Fruit fly (Drosophila melanogaster): ENCODE results near the gene RpS19a.

RpS19a gene

DNA sequence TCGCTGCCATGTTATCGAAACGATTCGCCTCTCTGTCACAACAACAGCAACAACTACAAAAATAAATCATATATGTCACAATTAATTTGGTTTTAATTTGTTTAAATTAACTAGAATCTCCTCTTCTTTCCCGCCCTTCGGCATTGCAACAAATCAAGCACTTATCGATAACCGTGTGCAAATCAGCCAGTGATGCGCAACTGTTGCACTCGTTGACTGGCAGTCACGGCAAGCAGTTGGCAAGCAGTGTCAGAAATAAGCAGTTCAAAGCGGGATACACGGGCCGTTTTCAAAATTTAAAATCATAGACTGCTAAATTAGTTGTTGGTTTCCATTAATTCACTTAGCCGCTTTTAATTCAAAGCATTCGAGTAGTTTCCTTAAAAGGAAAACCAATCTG, 46.1 kb downstream of the RpS19a start, which contains the start of gene Axs (continued):
- TF ChIP-seq CG17802 (tag; optimal IDR thresholded peaks at IDR 0.05) = no peak
- no peak for TF ChIP-seq mirr (GFP tag; optimal IDR thresholded peaks at IDR 0.05)
- no peak for TF ChIP-seq CG8359 (GFP tag; optimal IDR thresholded peaks at IDR 0.05; ENCODE audit: borderline replicate concordance)
- TF ChIP-seq ssp (GFP tag; IDR thresholded peaks at IDR 0.05) = no peak
- TF ChIP-seq pfk (GFP tag; optimal IDR thresholded peaks at IDR 0.05) = no peak
- peak; percentile 4 for TF ChIP-seq CG18011 (GFP tag; optimal IDR thresholded peaks at IDR 0.05)
- TF ChIP-seq scrt (GFP tag; optimal IDR thresholded peaks at IDR 0.05) = peak; percentile 69
- no peak for TF ChIP-seq CG17912 (GFP tag; optimal IDR thresholded peaks at IDR 0.05)
- TF ChIP-seq slbo (GFP tag; IDR thresholded peaks at IDR 0.05) = peak; percentile 52
- TF ChIP-seq CG8924 (tag; optimal IDR thresholded peaks at IDR 0.05) = peak; percentile 35
- peak in 1 of 2 experiments; percentile 81 for TF ChIP-seq Eip74EF (GFP tag; optimal IDR thresholded peaks at IDR 0.05)
- no peak for TF ChIP-seq HLHmδ (GFP tag; optimal IDR thresholded peaks at IDR 0.05)
- peak; percentile 68 for TF ChIP-seq Scr (GFP tag; IDR thresholded peaks at IDR 0.05; ENCODE audit: partially characterized antibody)
- TF ChIP-seq CG9797 (GFP tag; optimal IDR thresholded peaks at IDR 0.05) = no peak
- peak; percentile 70; the same call in 2 of the 3 replicates for TF ChIP-seq mld (GFP tag; IDR thresholded peaks at IDR 0.05; ENCODE audit: partially characterized antibody)
- peak in 1 of 2 experiments; percentile 3 for TF ChIP-seq Hr51 (GFP tag; optimal IDR thresholded peaks at IDR 0.05)
- TF ChIP-seq ftz-f1 (GFP tag; optimal IDR thresholded peaks at IDR 0.05) = peak; percentile 53
- TF ChIP-seq ab (GFP tag; optimal IDR thresholded peaks at IDR 0.05) = no peak
- TF ChIP-seq CG1603 (tag; optimal IDR thresholded peaks at IDR 0.05) = peak; percentile 66
- TF ChIP-seq Dip3 (GFP tag; optimal IDR thresholded peaks at IDR 0.05) = no peak
- peak; percentile 63 for TF ChIP-seq nmo (GFP tag; optimal IDR thresholded peaks at IDR 0.05)
- no peak for TF ChIP-seq Aef1 (GFP tag; IDR thresholded peaks at IDR 0.05)
- peak in 1 of 3 experiments; percentile 43 for TF ChIP-seq Stat92E (GFP tag; optimal IDR thresholded peaks at IDR 0.05)
- peak; percentile 76 for TF ChIP-seq sens (GFP tag)
- peak; percentile 58 for TF ChIP-seq CG9932 (GFP tag; IDR thresholded peaks at IDR 0.05)
- TF ChIP-seq ERR (GFP tag; optimal IDR thresholded peaks at IDR 0.05) = peak; percentile 45
- TF ChIP-seq CG8290 (GFP tag; optimal IDR thresholded peaks at IDR 0.05) = peak; percentile 85
- peak; percentile 54 to 87 for TF ChIP-seq CG8290 (tag; optimal IDR thresholded peaks at IDR 0.05)
- TF ChIP-seq MTF-1 (GFP tag; optimal IDR thresholded peaks at IDR 0.05; ENCODE audit: borderline replicate concordance) = peak; percentile 19
- TF ChIP-seq CG2116 (GFP tag; optimal IDR thresholded peaks at IDR 0.05) = peak; percentile 85
- peak; percentile 99 for TF ChIP-seq E2f2 (GFP tag; IDR thresholded peaks at IDR 0.05)
- no peak for TF ChIP-seq yki (optimal IDR thresholded peaks at IDR 0.05)
- TF ChIP-seq cg (GFP tag; optimal IDR thresholded peaks at IDR 0.05) = peak; percentile 13
- no peak for TF ChIP-seq CG32772 (GFP tag; IDR thresholded peaks at IDR 0.05)
- no peak for TF ChIP-seq chm (GFP tag; IDR thresholded peaks at IDR 0.05)
- no peak for TF ChIP-seq H15 (GFP tag; IDR thresholded peaks at IDR 0.05)
- no peak for TF ChIP-seq CG1832 (GFP tag; optimal IDR thresholded peaks at IDR 0.05)
- TF ChIP-seq onecut (GFP tag; IDR thresholded peaks at IDR 0.05) = 0 out of 2 replicates have a peak, but pooled peaks have one; percentile 7
- TF ChIP-seq Mad (GFP tag; optimal IDR thresholded peaks at IDR 0.05) = peak; percentile 27
- TF ChIP-seq CG30403 (GFP tag; optimal IDR thresholded peaks at IDR 0.05) = peak; percentile 25
- peak; percentile 50 for TF ChIP-seq CG12659 (GFP tag; optimal IDR thresholded peaks at IDR 0.05)
- peak; percentile 98 for TF ChIP-seq Dp (GFP tag; optimal IDR thresholded peaks at IDR 0.05)
- peak; percentile 69 for TF ChIP-seq hb (GFP tag; IDR thresholded peaks at IDR 0.05; ENCODE audit: partially characterized antibody)
- TF ChIP-seq bsh (GFP tag; optimal IDR thresholded peaks at IDR 0.05) = no peak
- TF ChIP-seq CG17186 (GFP tag; optimal IDR thresholded peaks at IDR 0.05) = peak; percentile 40
- TF ChIP-seq danr (GFP tag; IDR thresholded peaks at IDR 0.05) = no peak
- peak; percentile 77 for TF ChIP-seq Lhr (GFP tag; optimal IDR thresholded peaks at IDR 0.05)
- no peak for TF ChIP-seq grn (GFP tag; optimal IDR thresholded peaks at IDR 0.05)
- TF ChIP-seq cwo (GFP tag; optimal IDR thresholded peaks at IDR 0.05) = no peak
- no peak for TF ChIP-seq kah (GFP tag; optimal IDR thresholded peaks at IDR 0.05)
